Worm (Caenorhabditis elegans): ENCODE measurements around the gene F11D5.7.

DNA sequence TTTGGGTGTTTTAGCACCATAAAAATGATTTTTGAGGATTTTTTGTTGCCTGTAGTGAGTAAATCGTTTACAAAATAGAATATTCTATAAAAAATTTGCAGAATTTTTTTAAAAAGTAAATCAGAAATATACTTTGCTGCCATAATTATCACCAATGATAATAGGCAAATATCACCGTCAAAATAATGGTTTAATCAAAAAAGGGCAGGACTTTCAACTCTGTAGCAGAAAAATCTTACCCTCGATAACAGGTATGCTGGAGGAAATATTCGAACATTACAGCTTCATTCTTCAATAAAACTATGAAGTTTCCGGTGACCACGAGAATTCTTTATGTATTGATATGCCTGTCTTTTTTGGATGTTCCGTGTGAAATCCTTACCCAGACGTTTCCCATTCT lies 15.0 kb upstream of the F11D5.7 start, which contains the start of gene K09C4.4:
- no peak for TF ChIP-seq ztf-11 (tag; optimal IDR thresholded peaks at IDR 0.05)
- no peak for TF ChIP-seq unc-39 (tag; optimal IDR thresholded peaks at IDR 0.05)
- no peak for TF ChIP-seq nhr-237 (tag; optimal IDR thresholded peaks at IDR 0.05)
